Fruit fly (Drosophila melanogaster) whole organism, pupa: ENCODE results near the gene BuGZ.

ENCODE experiments used
- CG10348 ChIP-seq: fragments of 200-800 bp; sonication (Bioruptor generic); IDR thresholded peaks from 2 replicates; pipeline ENCODE4 v1.3.6; 2022; ENCODE audit warnings: missing biosample characterization, missing genetic modification characterization
- CG12605 ChIP-seq: fragments of 200-800 bp; sonication (Bioruptor generic); IDR thresholded peaks from 2 replicates; pipeline ENCODE4 v1.3.6; 2022; ENCODE audit warnings: missing biosample characterization, missing genetic modification characterization
- CG13204 ChIP-seq: fragments of 200-800 bp; sonication (Bioruptor generic); optimal IDR thresholded peaks from 2 replicates; lab custom pipeline; 2018; ENCODE audit warnings: missing biosample characterization, mild to moderate bottlenecking, missing genetic modification characterization, moderate library complexity
- CG14655 ChIP-seq: fragments of 200-800 bp; sonication (Bioruptor generic); optimal IDR thresholded peaks from 3 replicates; lab custom pipeline; 2017; ENCODE audit warnings: mild to moderate bottlenecking, missing biosample characterization, missing genetic modification reagents, missing genetic modification characterization
- CG15710 ChIP-seq: fragments of 200-800 bp; sonication (Bioruptor generic); optimal IDR thresholded peaks from 2 replicates; lab custom pipeline; 2018; ENCODE audit warnings: missing biosample characterization, mild to moderate bottlenecking, missing genetic modification characterization, moderate library complexity
- CG17806 ChIP-seq: fragments of 200-800 bp; sonication (Bioruptor generic); optimal IDR thresholded peaks from 2 replicates; lab custom pipeline; 2018; ENCODE audit warnings: missing biosample characterization, mild to moderate bottlenecking, missing genetic modification characterization, moderate library complexity
- CG32121 ChIP-seq: fragments of 200-800 bp; sonication (Bioruptor generic); IDR thresholded peaks from 2 replicates; pipeline ENCODE4 v1.3.6; 2022; ENCODE audit warnings: missing biosample characterization, missing genetic modification characterization
- CG34367 ChIP-seq: fragments of 200-800 bp; sonication (Bioruptor generic); optimal IDR thresholded peaks from 2 replicates; lab custom pipeline; 2018; ENCODE audit warnings: missing biosample characterization, mild to moderate bottlenecking, missing genetic modification characterization
- CG4496 ChIP-seq: fragments of 200-800 bp; sonication (Bioruptor generic); IDR thresholded peaks from 3 replicates; pipeline ENCODE4 v1.3.6; 2022; ENCODE audit warnings: missing biosample characterization, missing genetic modification characterization
- CG8159 ChIP-seq: fragments of 200-800 bp; sonication (Bioruptor generic); optimal IDR thresholded peaks from 3 replicates; lab custom pipeline; 2018; ENCODE audit warnings: missing biosample characterization, mild to moderate bottlenecking, missing genetic modification characterization, moderate library complexity
- CG8301 ChIP-seq: fragments of 200-800 bp; sonication (Bioruptor generic); optimal IDR thresholded peaks from 2 replicates; lab custom pipeline; 2018; ENCODE audit warnings: missing biosample characterization, mild to moderate bottlenecking, missing genetic modification characterization
- CG9948 ChIP-seq: fragments of 200-800 bp; sonication (Bioruptor generic); optimal IDR thresholded peaks from 2 replicates; lab custom pipeline; 2018; ENCODE audit warnings: missing biosample characterization, mild to moderate bottlenecking, missing genetic modification characterization, moderate library complexity
- D1 ChIP-seq: fragments of 200-800 bp; sonication (Bioruptor generic); optimal IDR thresholded peaks from 2 replicates; lab custom pipeline; 2018; ENCODE audit warnings: missing biosample characterization, mild to moderate bottlenecking, missing genetic modification characterization, moderate library complexity
- EcR ChIP-seq: fragments of 200-800 bp; sonication (Bioruptor generic); optimal IDR thresholded peaks from 3 replicates; lab custom pipeline; 2019; ENCODE audit warnings: missing biosample characterization, missing genetic modification characterization, mild to moderate bottlenecking, moderate library complexity, missing genetic modification reagents
- Ets98B ChIP-seq: fragments of 200-800 bp; sonication (Bioruptor generic); IDR thresholded peaks from 2 replicates; pipeline ENCODE4 v1.3.6; 2022; ENCODE audit warnings: missing biosample characterization, missing genetic modification characterization
- Pif1A ChIP-seq: fragments of 200-800 bp; sonication (Bioruptor generic); optimal IDR thresholded peaks from 3 replicates; lab custom pipeline; 2016; ENCODE audit warnings: missing biosample characterization, missing genetic modification characterization
- Pif1B ChIP-seq: fragments of 200-800 bp; sonication (Bioruptor generic); optimal IDR thresholded peaks from 3 replicates; lab custom pipeline; 2016; ENCODE audit warnings: missing biosample characterization, missing genetic modification characterization
- Snoo ChIP-seq: fragments of 200-800 bp; sonication (Bioruptor generic); optimal IDR thresholded peaks from 3 replicates; lab custom pipeline; 2017; ENCODE audit warnings: missing biosample characterization, mild to moderate bottlenecking, missing genetic modification characterization, inconsistent platforms
- fd96Ca ChIP-seq: fragments of 200-800 bp; sonication (Bioruptor generic); IDR thresholded peaks from 3 replicates; pipeline ENCODE4 v1.3.6; 2022; ENCODE audit warnings: missing biosample characterization, missing genetic modification characterization
- gl ChIP-seq: fragments of 200-800 bp; sonication (Bioruptor generic); optimal IDR thresholded peaks from 2 replicates; lab custom pipeline; 2018; ENCODE audit warnings: missing biosample characterization, mild to moderate bottlenecking, missing genetic modification characterization
- rn ChIP-seq: fragments of 200-800 bp; sonication (Bioruptor generic); IDR thresholded peaks from 2 replicates; pipeline ENCODE4 v1.3.6; 2022; ENCODE audit warnings: missing biosample characterization, missing genetic modification characterization

BuGZ gene

DNA sequence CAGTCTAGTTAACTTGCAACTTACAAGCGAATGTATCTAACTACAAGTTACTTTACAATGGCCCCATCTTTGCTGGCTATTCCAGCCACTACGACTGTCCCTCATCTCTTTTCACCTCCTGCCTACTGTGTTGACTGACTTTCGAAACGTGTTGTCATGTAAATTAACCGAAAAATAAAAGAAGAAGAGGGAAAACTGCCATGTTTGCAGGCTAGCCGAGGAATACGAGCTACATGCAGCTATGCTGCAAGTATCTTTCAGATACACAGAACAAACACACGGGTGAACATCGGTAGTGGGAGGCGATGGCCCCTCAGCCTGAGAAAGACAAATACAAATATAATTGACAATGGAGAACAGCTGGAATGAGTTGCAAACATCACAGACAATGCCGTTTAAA, 32.5 kb upstream of the BuGZ start:
- TF ChIP-seq CG10348 (GFP tag; lab: Robert Waterston, UW) (no peak), rn (no peak), CG4496 (GFP tag; lab: Robert Waterston, UW) (no peak), CG14655 (no peak), CG15710 (tag; lab: Kevin White, UChicago) (no peak), fd96Ca (GFP tag; lab: Robert Waterston, UW) (no peak)

DNA sequence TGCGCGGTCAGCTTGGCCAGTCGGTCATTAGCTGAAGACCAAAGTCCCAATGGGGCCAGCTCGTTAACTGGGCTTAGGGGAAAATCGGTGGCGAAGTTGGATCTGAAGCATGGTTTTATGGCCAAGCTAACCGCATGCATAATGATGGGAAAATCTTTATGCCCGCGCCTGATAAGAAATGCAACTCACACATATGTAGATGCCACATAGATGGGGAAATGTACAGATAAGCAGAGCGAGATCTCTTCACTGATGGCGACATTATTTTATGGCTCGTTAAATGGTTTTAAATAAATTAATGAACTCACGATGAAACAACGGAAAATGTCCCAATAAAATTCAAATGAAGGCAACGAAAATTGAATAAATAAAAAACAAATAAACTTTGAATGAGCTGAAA, 31.3 kb upstream of the BuGZ start:
- TF ChIP-seq CG10348 (GFP tag; lab: Robert Waterston, UW) (no peak), CG9948 (tag; lab: Kevin White, UChicago) (no peak), Snoo (tag; lab: Kevin White, UChicago) (no peak), CG12605 (GFP tag; lab: Robert Waterston, UW) (no peak), CG34367 (tag; lab: Kevin White, UChicago) (no peak)

DNA sequence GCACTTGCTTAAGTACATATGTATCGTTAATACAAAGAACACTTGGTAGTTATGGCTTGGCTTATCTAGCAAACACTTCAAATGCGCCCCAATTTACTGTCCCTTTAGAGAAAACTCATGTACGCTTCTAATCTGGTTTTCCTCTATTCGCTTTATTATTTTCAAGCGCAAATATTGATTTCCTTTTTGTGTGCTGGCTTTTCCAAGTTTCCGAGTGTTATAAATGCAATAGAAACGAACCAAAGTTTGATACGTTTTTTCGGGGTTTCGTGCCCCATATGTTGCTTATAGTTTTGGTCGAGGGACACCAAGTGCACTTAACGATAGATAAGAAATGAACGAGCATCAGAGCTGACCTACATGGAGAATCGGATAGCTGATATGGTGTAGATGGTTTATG, 29.3 kb upstream of the BuGZ start:
- TF ChIP-seq Snoo (tag; lab: Kevin White, UChicago) (no peak), CG32121 (no peak), CG12605 (GFP tag; lab: Robert Waterston, UW) (no peak), CG8301 (no peak), CG34367 (tag; lab: Kevin White, UChicago) (no peak), CG13204 (GFP tag; lab: Kevin White, UChicago) (no peak), gl (tag; lab: Kevin White, UChicago) (no peak), CG8159 (tag; lab: Kevin White, UChicago) (no peak), fd96Ca (GFP tag; lab: Robert Waterston, UW) (no peak), Ets98B (no peak), Pif1A (GFP tag; lab: Kevin White, UChicago) (no peak), CG14655 (no peak), CG9948 (tag; lab: Kevin White, UChicago) (no peak), EcR (GFP tag; lab: Kevin White, UChicago) (no peak)
- TF ChIP-seq, all 21 proteins: peak for 0

DNA sequence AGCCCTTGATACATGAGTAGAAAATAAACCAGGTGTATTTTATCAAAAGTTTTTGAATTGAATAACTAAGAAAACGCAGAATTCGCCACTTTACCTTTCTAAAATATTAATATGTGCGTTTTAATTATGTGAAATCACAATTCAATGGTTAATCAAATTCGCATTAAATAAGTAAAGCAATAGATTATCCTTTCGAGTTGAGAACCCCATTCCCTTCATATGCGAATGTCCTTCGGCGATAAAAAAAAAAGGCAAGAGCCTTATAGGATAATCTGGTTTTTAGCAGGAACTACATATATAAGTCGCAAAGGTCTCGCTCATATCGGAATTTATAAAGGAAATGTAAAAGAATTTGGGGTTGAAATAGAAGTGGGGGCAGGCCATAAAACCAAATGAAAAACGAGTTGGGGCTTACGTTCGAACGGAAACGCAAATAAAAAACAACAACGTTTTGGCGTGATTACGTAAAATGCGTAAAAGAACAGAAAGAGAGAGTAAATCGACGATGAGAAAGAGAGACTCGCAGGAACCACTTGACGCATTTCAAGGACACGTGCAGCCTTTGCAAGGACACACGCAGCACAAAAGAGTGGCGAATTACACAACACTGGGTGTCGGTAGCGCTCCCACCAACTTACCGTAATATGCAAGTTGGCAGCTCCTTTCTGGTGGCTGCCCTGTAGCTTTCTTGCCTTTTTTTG, 27.9 kb upstream of the BuGZ start:
- no peak for TF ChIP-seq Pif1B (GFP tag; lab: Kevin White, UChicago)
- no peak for TF ChIP-seq CG8159 (tag; lab: Kevin White, UChicago)
- TF ChIP-seq CG4496 (GFP tag; lab: Robert Waterston, UW), result no peak
- no peak for TF ChIP-seq CG9948 (tag; lab: Kevin White, UChicago)
- TF ChIP-seq CG8301, result no peak
- no peak for TF ChIP-seq CG17806 (tag; lab: Kevin White, UChicago)
- no peak for TF ChIP-seq CG34367 (tag; lab: Kevin White, UChicago)
- no peak for TF ChIP-seq gl (tag; lab: Kevin White, UChicago)
- no peak for TF ChIP-seq rn
- TF ChIP-seq CG15710 (tag; lab: Kevin White, UChicago), result no peak
- TF ChIP-seq Snoo (tag; lab: Kevin White, UChicago), result no peak
- TF ChIP-seq EcR (GFP tag; lab: Kevin White, UChicago), result no peak
- no peak for TF ChIP-seq fd96Ca (GFP tag; lab: Robert Waterston, UW)
- TF ChIP-seq CG12605 (GFP tag; lab: Robert Waterston, UW), result no peak
- TF ChIP-seq CG10348 (GFP tag; lab: Robert Waterston, UW), result no peak
- TF ChIP-seq CG14655, result no peak

DNA sequence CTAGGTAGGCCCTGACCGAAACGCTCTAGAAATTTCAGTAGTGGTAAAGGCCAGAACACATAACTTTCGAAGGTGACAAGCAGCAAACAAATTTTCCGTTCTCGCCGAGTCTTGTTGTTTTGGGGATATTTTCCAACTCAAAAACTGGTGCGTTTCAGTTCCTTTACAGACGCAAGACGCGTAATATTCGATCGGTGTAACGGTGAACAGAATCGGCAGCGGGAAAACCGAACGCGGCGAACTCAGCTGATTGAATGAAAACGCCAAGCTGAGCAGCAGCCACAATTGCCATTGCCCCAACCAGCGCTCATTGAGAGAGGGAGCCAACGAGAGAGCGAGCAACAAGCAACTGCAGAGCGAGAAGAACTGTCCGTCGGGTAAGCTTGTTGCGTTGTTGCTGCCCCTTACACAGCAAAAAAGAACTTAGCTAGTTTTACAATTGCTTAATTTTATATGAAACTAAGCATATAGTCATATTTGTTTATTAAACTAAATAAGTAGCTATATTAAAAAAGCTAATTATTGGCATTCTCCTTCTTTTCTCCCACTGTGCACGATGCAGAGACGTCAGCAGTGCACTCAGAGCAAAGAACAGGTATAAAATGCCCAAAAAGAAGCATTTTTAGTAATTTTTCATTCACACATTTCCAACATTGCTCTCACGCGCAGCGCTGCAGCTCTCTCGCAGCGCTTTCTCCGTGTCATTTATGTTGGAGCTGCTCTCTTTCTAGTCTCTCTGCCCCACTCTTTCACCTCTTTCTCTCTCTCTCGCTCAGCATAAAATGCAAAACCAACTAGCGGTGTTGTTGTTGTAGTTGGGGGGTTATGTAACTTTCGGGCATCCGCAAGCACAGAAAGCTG, 27.1 kb upstream of the BuGZ start, which contains the start of the genes Cyt-c-d and CG31808:
Gene Cyt-c-d, plus strand, starts transcription at position 51 of the 861 bp plus-strand sequence.
Gene CG31808, minus strand, starts transcription at position 355 of the 861 bp plus-strand sequence.
- peak; percentile 94 for TF ChIP-seq CG15710 (tag; lab: Kevin White, UChicago)
- TF ChIP-seq CG8301, result peak; percentile 99
- peak; percentile 94 for TF ChIP-seq CG8159 (tag; lab: Kevin White, UChicago)
- TF ChIP-seq CG34367 (tag; lab: Kevin White, UChicago), result peak; percentile 93
- TF ChIP-seq fd96Ca (GFP tag; lab: Robert Waterston, UW), result peak; percentile 99
- peak; percentile 82 for TF ChIP-seq CG13204 (GFP tag; lab: Kevin White, UChicago)
- TF ChIP-seq EcR (GFP tag; lab: Kevin White, UChicago), result peak; percentile 32
- peak; percentile 99 for TF ChIP-seq Ets98B
- TF ChIP-seq CG32121, result peak; percentile 99
- peak; percentile 95 for TF ChIP-seq CG9948 (tag; lab: Kevin White, UChicago)
- TF ChIP-seq Pif1A (GFP tag; lab: Kevin White, UChicago), result peak; percentile 98
- TF ChIP-seq CG10348 (GFP tag; lab: Robert Waterston, UW), result peak; percentile 95
- TF ChIP-seq CG14655, result peak; percentile 99
- TF ChIP-seq D1 (tag; lab: Kevin White, UChicago), result peak; percentile 89
- peak; percentile 97 for TF ChIP-seq rn
- TF ChIP-seq gl (tag; lab: Kevin White, UChicago), result peak; percentile 85
- TF ChIP-seq CG4496 (GFP tag; lab: Robert Waterston, UW), result no peak; the same call in 2 of the 3 replicates
- peak; percentile 99 for TF ChIP-seq CG12605 (GFP tag; lab: Robert Waterston, UW)
- TF ChIP-seq CG17806 (tag; lab: Kevin White, UChicago), result peak; percentile 95
- TF ChIP-seq Snoo (tag; lab: Kevin White, UChicago), result peak; percentile 96
- peak; percentile 98 for TF ChIP-seq Pif1B (GFP tag; lab: Kevin White, UChicago)
